Worm (Caenorhabditis elegans): ENCODE data around the gene srsx-30.

Gene srsx-30

ce11 chrV:10158528-10158927, at the start of gene srsx-30:
Gene srsx-30 (plus strand): TSS chrV:10158828.
- TF ChIP-seq hlh-6 (tag; optimal IDR thresholded peaks at IDR 0.05) (no peak), tbx-7 (tag; optimal IDR thresholded peaks at IDR 0.05) (no peak), pha-2 (tag; optimal IDR thresholded peaks at IDR 0.05) (no peak), ceh-18 (tag; optimal IDR thresholded peaks at IDR 0.05) (no peak), rnt-1 (tag; optimal IDR thresholded peaks at IDR 0.05) (no peak), ceh-19 (GFP tag; optimal IDR thresholded peaks at IDR 0.05) (no peak), lin-11 (tag; optimal IDR thresholded peaks at IDR 0.05) (no peak), unc-3 (GFP tag; conservative IDR thresholded peaks at IDR 0.05) (no peak), unc-3 (tag; optimal IDR thresholded peaks at IDR 0.05) (no peak), fax-1 (tag; optimal IDR thresholded peaks at IDR 0.05) (no peak), elt-2 (tag; optimal IDR thresholded peaks at IDR 0.05) (no peak), hlh-13 (GFP tag; optimal IDR thresholded peaks at IDR 0.05) (no peak), ztf-16 (tag; optimal IDR thresholded peaks at IDR 0.05) (no peak), npax-4 (tag; optimal IDR thresholded peaks at IDR 0.05) (no peak)

ce11 chrV:10111129-10111528, 47.5 kb upstream of the srsx-30 start:
- no peak for TF ChIP-seq hlh-13 (GFP tag; optimal IDR thresholded peaks at IDR 0.05)
- TF ChIP-seq mec-3 (tag; optimal IDR thresholded peaks at IDR 0.05; ENCODE audit: borderline replicate concordance): no peak
- TF ChIP-seq C08G9.2 (tag; optimal IDR thresholded peaks at IDR 0.05): no peak
- TF ChIP-seq hlh-30 (tag; optimal IDR thresholded peaks at IDR 0.05; ENCODE audit: insufficient read depth): no peak
- no peak for TF ChIP-seq lim-6 (tag; optimal IDR thresholded peaks at IDR 0.05)
- TF ChIP-seq ceh-34 (tag; optimal IDR thresholded peaks at IDR 0.05): no peak
- no peak for TF ChIP-seq che-1 (tag; optimal IDR thresholded peaks at IDR 0.05)
- no peak for TF ChIP-seq pros-1 (tag; optimal IDR thresholded peaks at IDR 0.05)
- no peak for TF ChIP-seq odd-2 (tag; optimal IDR thresholded peaks at IDR 0.05)
- TF ChIP-seq ceh-19 (GFP tag; optimal IDR thresholded peaks at IDR 0.05): no peak
- TF ChIP-seq ceh-24 (tag; optimal IDR thresholded peaks at IDR 0.05): no peak
- TF ChIP-seq unc-42 (tag; optimal IDR thresholded peaks at IDR 0.05): no peak
- TF ChIP-seq ceh-14 (tag; optimal IDR thresholded peaks at IDR 0.05): no peak
- TF ChIP-seq nhr-232 (tag; optimal IDR thresholded peaks at IDR 0.05): no peak
- no peak for TF ChIP-seq sox-2 (GFP tag; IDR thresholded peaks at IDR 0.05)
- TF ChIP-seq dve-1 (tag; optimal IDR thresholded peaks at IDR 0.05): no peak
- no peak for TF ChIP-seq ref-2 (tag; optimal IDR thresholded peaks at IDR 0.05)
- TF ChIP-seq tbx-2 (tag; optimal IDR thresholded peaks at IDR 0.05): no peak
- TF ChIP-seq rnt-1 (tag; optimal IDR thresholded peaks at IDR 0.05): no peak
- no peak for TF ChIP-seq hlh-8 (tag; optimal IDR thresholded peaks at IDR 0.05)

ce11 chrV:10112187-10112586, 46.4 kb upstream of the srsx-30 start, which contains the start of gene C08B6.3:
Gene C08B6.3 (minus strand): TSS chrV:10112287.
- TF ChIP-seq pha-4 (tag; optimal IDR thresholded peaks at IDR 0.05): no peak
- no peak for TF ChIP-seq pax-1 (tag; optimal IDR thresholded peaks at IDR 0.05)
- no peak for TF ChIP-seq ceh-2 (tag; optimal IDR thresholded peaks at IDR 0.05)
- no peak for TF ChIP-seq ceh-45 (GFP tag; IDR thresholded peaks at IDR 0.05)
- TF ChIP-seq elt-4 (tag; optimal IDR thresholded peaks at IDR 0.05): no peak

- no peak for TF ChIP-seq unc-55 (GFP tag; optimal IDR thresholded peaks at IDR 0.05)
- no peak for TF ChIP-seq unc-42 (tag; optimal IDR thresholded peaks at IDR 0.05)
- no peak for TF ChIP-seq ceh-9 (tag; optimal IDR thresholded peaks at IDR 0.05)
- TF ChIP-seq ceh-31 (tag; optimal IDR thresholded peaks at IDR 0.05): no peak
- no peak for TF ChIP-seq tbx-2 (tag; optimal IDR thresholded peaks at IDR 0.05)
- no peak for TF ChIP-seq zip-5 (tag; optimal IDR thresholded peaks at IDR 0.05)
- TF ChIP-seq che-1 (tag; optimal IDR thresholded peaks at IDR 0.05): no peak
- TF ChIP-seq ahr-1 (tag; optimal IDR thresholded peaks at IDR 0.05): no peak
- no peak for TF ChIP-seq C08G9.2 (tag; optimal IDR thresholded peaks at IDR 0.05)
- no peak for TF ChIP-seq hlh-15 (tag; optimal IDR thresholded peaks at IDR 0.05)
- no peak for TF ChIP-seq pat-9 (tag; optimal IDR thresholded peaks at IDR 0.05)
Observed at ce11 chrV:10114329-10114728, 44.3 kb upstream of the srsx-30 start, which contains the start of gene cht-5. Gene cht-5 (plus strand): TSS chrV:10114629.
